Worm (Caenorhabditis elegans) whole organism, young adult: ENCODE measurements around the gene H43E16.1.
"Not testable (repeated sequence)": the region's sequence is repeated elsewhere in the genome, so short reads cannot be mapped to it uniquely, and the experiment has no call there.

Experiments used
- B0019.2 ChIP-seq: fragments of 200-800 bp; sonication (Bioruptor generic); conservative IDR thresholded peaks from 2 replicates; pipeline ENCODE4 v1.3.6; 2022; ENCODE audit warnings: missing genetic modification reagents, missing genetic modification characterization, missing compliant biosample characterization
- B0336.3 ChIP-seq: fragments of 200-800 bp; sonication (Bioruptor generic); IDR thresholded peaks from 2 replicates; pipeline ENCODE4 v1.3.6; 2022; ENCODE audit warnings: missing genetic modification characterization, missing compliant biosample characterization
- C06A6.2 ChIP-seq: fragments of 200-800 bp; sonication (Bioruptor generic); conservative IDR thresholded peaks from 2 replicates; pipeline ENCODE4 v1.3.6; 2022; ENCODE audit warnings: missing genetic modification characterization, missing compliant biosample characterization
- D2030.7 ChIP-seq: fragments of 200-800 bp; sonication (Bioruptor generic); IDR thresholded peaks from 2 replicates; pipeline ENCODE4 v1.3.6; 2022; ENCODE audit warnings: missing genetic modification reagents, missing genetic modification characterization, missing compliant biosample characterization
- F10E7.11 ChIP-seq: sonication (generic microtip); optimal IDR thresholded peaks from 2 replicates; lab custom pipeline; 2017; ENCODE audit warnings: mild to moderate bottlenecking, missing genetic modification characterization, moderate library complexity, missing compliant biosample characterization
- F22D6.2 ChIP-seq: sonication (generic microtip); optimal IDR thresholded peaks from 2 replicates; lab custom pipeline; 2016; ENCODE audit warnings: mild to moderate bottlenecking, missing genetic modification characterization, missing compliant biosample characterization
- F55B11.4 ChIP-seq: sonication (generic microtip); optimal IDR thresholded peaks from 2 replicates; lab custom pipeline; 2016; ENCODE audit warnings: missing compliant biosample characterization, missing genetic modification characterization, borderline replicate concordance; ENCODE audit not compliant: insufficient read depth
- K11D2.4 ChIP-seq: fragments of 200-800 bp; sonication (Bioruptor generic); IDR thresholded peaks from 2 replicates; pipeline ENCODE4 v1.3.6; 2022; ENCODE audit warnings: missing genetic modification reagents, missing genetic modification characterization, missing compliant biosample characterization
- ama-1 ChIP-seq, 3 experiments: fragments of 150-350 bp in 1 of 3; sonication (generic microtip) in 2 of 3; optimal IDR thresholded peaks; 2 replicates each; lab custom pipeline; 2014 to 2018; ENCODE audit warnings: missing biosample characterization in 2 of 3, missing genetic modification characterization in 2 of 3, missing genetic modification reagents in 2 of 3
- attf-3 ChIP-seq: fragments of 200-800 bp; sonication (Bioruptor generic); conservative IDR thresholded peaks from 2 replicates; pipeline ENCODE4 v1.3.6; 2022; ENCODE audit warnings: missing genetic modification reagents, missing genetic modification characterization, missing compliant biosample characterization
- cebp-1 ChIP-seq, 2 experiments: fragments of 200-800 bp in 1 of 2; sonication (Bioruptor generic) in 1 of 2; sonication (generic microtip) in 1 of 2; IDR thresholded peaks in 1 of 2; optimal IDR thresholded peaks in 1 of 2; 2 replicates each; pipeline versions ENCODE4 v1.3.6 to Lab custom; 2017 to 2022; ENCODE audit warnings: missing compliant biosample characterization in 2 of 2, missing genetic modification characterization in 2 of 2, mild to moderate bottlenecking in 1 of 2, missing genetic modification reagents in 1 of 2, moderate library complexity in 1 of 2
- ceh-79 ChIP-seq: sonication (generic microtip); optimal IDR thresholded peaks from 2 replicates; lab custom pipeline; 2017; ENCODE audit warnings: mild to moderate bottlenecking, missing genetic modification characterization, missing compliant biosample characterization
- egl-44 ChIP-seq: fragments of 200-800 bp; sonication (Bioruptor generic); IDR thresholded peaks from 2 replicates; pipeline ENCODE4 v1.3.6; 2022; ENCODE audit warnings: missing genetic modification reagents, missing genetic modification characterization, missing compliant biosample characterization
- him-1 ChIP-seq: sonication (generic microtip); optimal IDR thresholded peaks from 2 replicates; lab custom pipeline; 2016; ENCODE audit warnings: missing genotype, missing genetic modification reagents, missing genetic modification characterization, missing compliant biosample characterization
- hsf-1 ChIP-seq: fragments of 200-800 bp; sonication (Bioruptor generic); IDR thresholded peaks from 2 replicates; pipeline ENCODE4 v1.3.6; 2022; ENCODE audit warnings: missing genetic modification reagents, missing genetic modification characterization, missing compliant biosample characterization
- lag-1 ChIP-seq: fragments of 200-800 bp; sonication (Bioruptor generic); IDR thresholded peaks from 2 replicates; pipeline ENCODE4 v1.3.6; 2022; ENCODE audit warnings: missing genetic modification reagents, missing genetic modification characterization, missing compliant biosample characterization
- let-526 ChIP-seq: fragments of 200-800 bp; sonication (Bioruptor generic); IDR thresholded peaks from 2 replicates; pipeline ENCODE4 v1.3.6; 2022; ENCODE audit warnings: missing genetic modification reagents, missing genetic modification characterization, missing compliant biosample characterization
- lin-54 ChIP-seq: fragments of 200-800 bp; sonication (Bioruptor generic); optimal IDR thresholded peaks from 2 replicates; lab custom pipeline; 2018; ENCODE audit warnings: mild to moderate bottlenecking, missing genetic modification characterization, missing compliant biosample characterization
- lir-1 ChIP-seq: fragments of 200-800 bp; sonication (Bioruptor generic); conservative IDR thresholded peaks from 2 replicates; pipeline ENCODE4 v1.3.6; 2022; ENCODE audit warnings: missing genetic modification reagents, missing genetic modification characterization, missing compliant biosample characterization
- madf-3 ChIP-seq: fragments of 200-800 bp; sonication (Bioruptor generic); IDR thresholded peaks from 2 replicates; pipeline ENCODE4 v1.3.6; 2022; ENCODE audit warnings: missing genetic modification reagents, missing genetic modification characterization, missing compliant biosample characterization
- mxl-1 ChIP-seq: sonication (generic microtip); optimal IDR thresholded peaks from 2 replicates; lab custom pipeline; 2016; ENCODE audit warnings: missing genetic modification characterization, missing compliant biosample characterization
- nhr-120 ChIP-seq: fragments of 200-800 bp; sonication (Bioruptor generic); IDR thresholded peaks from 2 replicates; pipeline ENCODE4 v1.3.6; 2022; ENCODE audit warnings: missing genetic modification characterization, missing compliant biosample characterization
- nhr-179 ChIP-seq: sonication (generic microtip); optimal IDR thresholded peaks from 2 replicates; lab custom pipeline; 2016; ENCODE audit warnings: mild to moderate bottlenecking, missing genetic modification characterization, missing compliant biosample characterization
- nhr-80 ChIP-seq: sonication (generic microtip); optimal IDR thresholded peaks from 2 replicates; lab custom pipeline; 2016; ENCODE audit warnings: missing genetic modification characterization, missing compliant biosample characterization
- nhr-90 ChIP-seq: sonication (generic microtip); optimal IDR thresholded peaks from 2 replicates; lab custom pipeline; 2016; ENCODE audit warnings: missing genotype, mild to moderate bottlenecking, missing genetic modification characterization, missing compliant biosample characterization
- rcor-1 ChIP-seq: fragments of 200-800 bp; sonication (Bioruptor generic); IDR thresholded peaks from 2 replicates; pipeline ENCODE4 v1.3.6; 2022; ENCODE audit warnings: missing genetic modification reagents, missing genetic modification characterization, missing compliant biosample characterization
- snpc-1.1 ChIP-seq: sonication (generic microtip); optimal IDR thresholded peaks from 2 replicates; lab custom pipeline; 2017; ENCODE audit warnings: missing genetic modification characterization, mild to moderate bottlenecking, missing compliant biosample characterization, antibody characterized with exemption, moderate library complexity, missing genotype, missing genetic modification reagents; ENCODE audit not compliant: insufficient read depth
- somi-1 ChIP-seq: fragments of 200-800 bp; sonication (Bioruptor generic); optimal IDR thresholded peaks from 2 replicates; lab custom pipeline; 2018; ENCODE audit warnings: mild to moderate bottlenecking, missing genetic modification characterization, missing compliant biosample characterization
- tlf-1 ChIP-seq: fragments of 200-800 bp; sonication (Bioruptor generic); optimal IDR thresholded peaks from 2 replicates; lab custom pipeline; 2018; ENCODE audit warnings: mild to moderate bottlenecking, missing genetic modification characterization, missing compliant biosample characterization
- unc-130 ChIP-seq: sonication (generic microtip); optimal IDR thresholded peaks from 2 replicates; lab custom pipeline; 2016; ENCODE audit warnings: missing genetic modification reagents, missing genetic modification characterization, missing compliant biosample characterization
- unc-62 ChIP-seq: fragments of 150-350 bp; optimal IDR thresholded peaks from 2 replicates; lab custom pipeline; 2014; ENCODE audit warnings: missing biosample characterization, missing genetic modification reagents, missing genetic modification characterization
- ztf-22 ChIP-seq: fragments of 200-800 bp; sonication (Bioruptor generic); optimal IDR thresholded peaks from 2 replicates; lab custom pipeline; 2018; ENCODE audit warnings: mild to moderate bottlenecking, missing genetic modification characterization, moderate library complexity, missing compliant biosample characterization
- ztf-6 ChIP-seq: fragments of 200-800 bp; sonication (Bioruptor generic); IDR thresholded peaks from 2 replicates; pipeline ENCODE4 v1.3.6; 2022; ENCODE audit warnings: missing genetic modification reagents, missing genetic modification characterization, missing compliant biosample characterization

The H43E16.1 gene

DNA sequence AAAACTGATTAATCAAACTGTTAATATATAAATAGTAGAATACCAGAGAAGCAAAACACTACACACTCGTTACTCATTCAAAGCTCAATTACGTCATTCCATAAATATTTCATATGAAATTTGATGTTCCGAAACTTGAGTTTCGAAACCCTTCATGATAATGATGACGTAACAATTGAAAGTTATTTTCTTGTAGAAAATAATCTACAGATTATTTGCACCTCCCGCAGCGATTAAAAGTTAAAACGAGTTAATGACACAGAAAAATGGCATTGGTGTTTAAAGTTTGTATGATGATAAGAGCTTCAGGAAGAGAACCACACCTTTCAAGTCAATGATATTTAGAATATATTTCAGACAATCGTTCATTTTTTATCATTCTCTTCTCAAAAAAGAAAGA lies at the start of gene H43E16.1:
H43E16.1 (plus strand) TSS at position 375 of the 400 bp plus-strand sequence.
- TF ChIP-seq snpc-1.1 (tag; lab: Kevin White, UChicago) (no peak), ama-1 (optimal IDR thresholded peaks at IDR 0.05; lab: Kevin White, UChicago) (no peak), ama-1 (GFP tag; optimal IDR thresholded peaks at IDR 0.05; lab: Kevin White, UChicago) (no peak), ztf-22 (no peak), nhr-80 (tag; lab: Kevin White, UChicago) (peak; percentile 64)

DNA sequence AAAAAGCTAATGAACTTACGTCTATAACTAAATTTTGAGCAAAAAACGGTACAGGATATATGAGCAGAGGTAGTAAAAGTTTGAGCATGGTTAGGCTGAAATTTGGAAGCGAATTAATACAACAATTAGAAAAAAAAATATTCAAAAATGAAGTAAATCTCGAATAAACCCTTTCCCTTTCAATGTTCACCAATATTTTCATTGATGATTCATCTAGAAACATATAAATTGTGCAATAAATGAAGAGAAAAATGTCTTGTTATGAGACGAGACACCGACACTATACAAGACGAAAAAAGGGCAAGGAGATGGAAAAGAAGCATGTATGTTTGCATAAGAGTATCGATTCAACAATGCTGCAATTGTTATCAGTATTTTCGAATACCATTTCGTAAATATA lies 48.8 kb upstream of the H43E16.1 start, which contains the start of gene F54H5.14:
F54H5.14 (minus strand) TSS at position 101 of the 400 bp plus-strand sequence.
- TF ChIP-seq B0019.2 (GFP tag; lab: Robert Waterston, UW) (no peak), nhr-80 (tag; lab: Kevin White, UChicago) (peak; percentile 0)
- TF ChIP-seq, all 124 proteins: peak for 1

- not testable (repeated sequence) for TF ChIP-seq cebp-1 (GFP tag; IDR thresholded peaks at IDR 0.05; lab: Robert Waterston, UW); cebp-1 (tag; optimal IDR thresholded peaks at IDR 0.05; lab: Kevin White, UChicago); D2030.7 (GFP tag; lab: Robert Waterston, UW); nhr-179
- TF ChIP-seq, all 124 proteins: peak for 0; not testable (repeated sequence) for 124
These were observed 46.9 kb upstream of the H43E16.1 start, which contains the start of the genes F54H5.5 and F54H5.2 for ce11 chrII:6627182-6627581. F54H5.5 (minus strand) TSS chrII:6627282. F54H5.2 (plus strand) TSS chrII:6627484.

ce11 chrII:6628397-6628796 lies 45.7 kb upstream of the H43E16.1 start:
- TF ChIP-seq nhr-80 (tag; lab: Kevin White, UChicago) (peak; percentile 28), ztf-6 (GFP tag; lab: Robert Waterston, UW) (no peak)

DNA sequence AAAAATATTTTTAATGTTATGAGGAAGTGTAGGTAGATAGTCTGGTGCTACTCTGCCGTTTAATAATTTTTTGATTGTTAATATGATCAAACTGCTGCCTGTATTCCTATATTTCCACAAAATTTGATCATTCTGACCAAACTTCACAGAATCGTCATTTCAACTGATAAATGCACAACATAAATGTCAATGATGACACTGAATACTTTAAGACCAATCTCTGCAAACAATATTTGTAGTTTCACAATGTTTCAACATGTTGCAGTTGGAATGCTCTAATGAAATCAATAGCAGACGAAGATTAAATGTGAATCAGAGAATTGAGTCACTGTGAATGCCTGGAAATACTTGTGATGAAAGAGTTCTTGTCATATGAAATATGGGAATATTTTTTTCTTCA lies 44.3 kb upstream of the H43E16.1 start:
- no peak for TF ChIP-seq somi-1
- no peak for TF ChIP-seq B0336.3 (GFP tag; lab: Robert Waterston, UW)
- no peak for TF ChIP-seq egl-44 (GFP tag; lab: Robert Waterston, UW)
- peak; percentile 1 for TF ChIP-seq nhr-80 (tag; lab: Kevin White, UChicago)
- TF ChIP-seq unc-62 (GFP tag; lab: Kevin White, UChicago), result peak; percentile 88
- no peak for TF ChIP-seq attf-3 (GFP tag; lab: Robert Waterston, UW)
- TF ChIP-seq madf-3, result no peak
- no peak for TF ChIP-seq unc-130 (GFP tag; lab: Kevin White, UChicago)

DNA sequence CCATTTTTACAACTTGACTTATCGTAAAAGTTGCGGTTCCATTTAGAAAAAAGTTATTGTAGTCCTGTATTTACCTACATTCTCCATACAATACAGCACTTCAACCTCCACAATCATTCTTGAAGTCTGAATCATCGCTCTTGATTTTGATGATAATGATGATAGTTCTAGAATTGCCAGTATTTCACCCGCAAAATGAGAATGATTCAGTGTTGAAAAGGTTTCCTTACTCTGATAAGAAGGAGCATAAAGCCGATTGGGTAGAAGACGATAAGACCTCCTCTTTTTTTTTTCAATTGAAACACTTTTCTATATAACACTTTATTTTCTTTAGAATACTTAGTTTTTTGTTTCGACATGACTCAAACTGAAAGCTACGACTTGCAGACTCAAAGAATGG lies 43.3 kb upstream of the H43E16.1 start, which contains the start of gene T19D12.4:
T19D12.4 (plus strand) TSS at position 295 of the 400 bp plus-strand sequence.
- no peak for TF ChIP-seq hsf-1 (GFP tag; lab: Robert Waterston, UW)
- TF ChIP-seq nhr-80 (tag; lab: Kevin White, UChicago), result peak; percentile 11

DNA sequence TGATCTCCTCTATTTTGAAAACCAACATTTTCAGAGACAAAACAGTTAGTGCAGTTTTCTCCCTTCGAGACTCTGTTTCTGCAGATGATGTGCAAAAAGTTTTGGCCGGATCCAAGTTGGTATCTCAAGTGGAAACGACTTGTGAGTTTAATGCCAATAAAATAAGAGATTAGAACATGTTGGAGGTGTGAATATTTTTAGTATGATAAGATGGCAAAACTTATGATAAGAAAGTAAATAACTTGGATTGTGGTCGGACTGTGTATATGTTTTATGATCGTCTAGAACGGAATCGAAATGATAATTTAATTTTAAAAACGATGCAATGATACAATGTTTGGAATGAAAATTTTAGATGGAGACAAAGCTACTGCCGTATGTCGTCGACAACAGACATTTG lies 42.1 kb upstream of the H43E16.1 start:
- TF ChIP-seq snpc-1.1 (tag; lab: Kevin White, UChicago) (no peak), lin-54 (GFP tag; lab: Kevin White, UChicago) (no peak), F22D6.2 (no peak), F55B11.4 (tag; lab: Kevin White, UChicago) (no peak), nhr-90 (tag; lab: Kevin White, UChicago) (no peak), nhr-120 (GFP tag; lab: Robert Waterston, UW) (no peak), F10E7.11 (tag; lab: Kevin White, UChicago) (no peak), K11D2.4 (GFP tag; lab: Robert Waterston, UW) (no peak), him-1 (tag; lab: Kevin White, UChicago) (no peak), mxl-1 (tag; lab: Kevin White, UChicago) (no peak), C06A6.2 (GFP tag; lab: Robert Waterston, UW) (no peak), rcor-1 (GFP tag; lab: Robert Waterston, UW) (no peak), tlf-1 (no peak), lag-1 (GFP tag; lab: Robert Waterston, UW) (no peak), hsf-1 (GFP tag; lab: Robert Waterston, UW) (no peak), lir-1 (GFP tag; lab: Robert Waterston, UW) (no peak), ceh-79 (tag; lab: Kevin White, UChicago) (no peak), let-526 (GFP tag; lab: Robert Waterston, UW) (no peak)
- TF ChIP-seq, all 124 proteins: peak for 0
